Comparison of ENCODE assay signal across 1 fruit fly cellular context in genomic region chr3R:25329079-25329478, dm6.
A peak's percentile ranks its signal among the peaks of the same experiment; 100 is the strongest.
TF ChIP-seq lines count a peak whose summit lies in the region.

CHKov1 (minus strand) TSS chr3R:25329316.

TF ChIP-seq in whole organism, embryonic, 481 proteins besides CTCF, POLR2A, EP300 and RAD21 (continued from another document):
- TF ChIP-seq HmgD (GFP tag; optimal IDR thresholded peaks at IDR 0.05; lab: Kevin White, UChicago) (no peak), nerfin-1 (tag; optimal IDR thresholded peaks at IDR 0.05; lab: Kevin White, UChicago) (no peak), CG16863 (GFP tag; optimal IDR thresholded peaks at IDR 0.05; lab: Kevin White, UChicago) (no peak), CG2678 (tag; optimal IDR thresholded peaks at IDR 0.05; lab: Kevin White, UChicago) (no peak), CG10959 (GFP tag; IDR thresholded peaks at IDR 0.05; lab: Robert Waterston, UW) (no peak), unpg (GFP tag; optimal IDR thresholded peaks at IDR 0.05; lab: Kevin White, UChicago) (no peak), Mes4 (GFP tag; optimal IDR thresholded peaks at IDR 0.05; lab: Kevin White, UChicago) (no peak), ems (GFP tag; optimal IDR thresholded peaks at IDR 0.05; lab: Kevin White, UChicago) (no peak), nom (GFP tag; optimal IDR thresholded peaks at IDR 0.05; lab: Kevin White, UChicago) (no peak), da (GFP tag; optimal IDR thresholded peaks at IDR 0.05; lab: Kevin White, UChicago) (no peak), lab (GFP tag; optimal IDR thresholded peaks at IDR 0.05; lab: Kevin White, UChicago) (no peak), B-H2 (GFP tag; optimal IDR thresholded peaks at IDR 0.05; lab: Kevin White, UChicago) (no peak), sisA (GFP tag; IDR thresholded peaks at IDR 0.05; lab: Robert Waterston, UW) (no peak), trh (GFP tag; optimal IDR thresholded peaks at IDR 0.05; lab: Kevin White, UChicago) (no peak), CG7372 (GFP tag; IDR thresholded peaks at IDR 0.05; lab: Robert Waterston, UW) (no peak), row (GFP tag; IDR thresholded peaks at IDR 0.05; lab: Robert Waterston, UW) (0 out of 3 replicates have a peak, but pooled peaks have one; percentile 1), CG11093 (GFP tag; IDR thresholded peaks at IDR 0.05; lab: Robert Waterston, UW) (no peak), gro (GFP tag; optimal IDR thresholded peaks at IDR 0.05; lab: Kevin White, UChicago) (peak; percentile 0), CG2712 (tag; optimal IDR thresholded peaks at IDR 0.05; lab: Kevin White, UChicago) (no peak), Dp (GFP tag; optimal IDR thresholded peaks at IDR 0.05; lab: Kevin White, UChicago) (no peak), kay (GFP tag; optimal IDR thresholded peaks at IDR 0.05; lab: Kevin White, UChicago) (no peak), Trl (optimal IDR thresholded peaks at IDR 0.05; lab: Kevin White, UChicago) (peak in 1 of 2 experiments; percentile 39), Trl (GFP tag; optimal IDR thresholded peaks at IDR 0.05; lab: Kevin White, UChicago) (no peak), CG13424 (tag; optimal IDR thresholded peaks at IDR 0.05; lab: Kevin White, UChicago) (no peak), jumu (GFP tag; optimal IDR thresholded peaks at IDR 0.05; lab: Kevin White, UChicago) (no peak), CG6654 (GFP tag; optimal IDR thresholded peaks at IDR 0.05; lab: Kevin White, UChicago) (no peak), CG18476 (GFP tag; optimal IDR thresholded peaks at IDR 0.05; lab: Kevin White, UChicago) (no peak), CG17612 (GFP tag; IDR thresholded peaks at IDR 0.05; lab: Robert Waterston, UW) (0 out of 2 replicates have a peak, but pooled peaks have one; percentile 17), CG16813 (GFP tag; IDR thresholded peaks at IDR 0.05; lab: Robert Waterston, UW; ENCODE audit: partially characterized antibody) (no peak), CG31441 (GFP tag; IDR thresholded peaks at IDR 0.05; lab: Robert Waterston, UW) (no peak), CG8944 (GFP tag; optimal IDR thresholded peaks at IDR 0.05; lab: Kevin White, UChicago) (no peak), nmo (GFP tag; optimal IDR thresholded peaks at IDR 0.05; lab: Kevin White, UChicago) (no peak), CG4424 (GFP tag; optimal IDR thresholded peaks at IDR 0.05; lab: Kevin White, UChicago) (no peak), crc (GFP tag; optimal IDR thresholded peaks at IDR 0.05; lab: Kevin White, UChicago) (no peak), klu (GFP tag; IDR thresholded peaks at IDR 0.05; lab: Robert Waterston, UW) (no peak), CG12071 (GFP tag; optimal IDR thresholded peaks at IDR 0.05; lab: Kevin White, UChicago) (no peak), CG13775 (GFP tag; optimal IDR thresholded peaks at IDR 0.05; lab: Kevin White, UChicago) (no peak), Dip2 (GFP tag; IDR thresholded peaks at IDR 0.05; lab: Robert Waterston, UW) (no peak), CG12769 (tag; optimal IDR thresholded peaks at IDR 0.05; lab: Kevin White, UChicago) (no peak), CG14050 (GFP tag; IDR thresholded peaks at IDR 0.05; lab: Robert Waterston, UW) (no peak), Hr51 (GFP tag; optimal IDR thresholded peaks at IDR 0.05; lab: Kevin White, UChicago) (no peak), amos (GFP tag; IDR thresholded peaks at IDR 0.05; lab: Robert Waterston, UW; ENCODE audit: partially characterized antibody) (peak; percentile 38; the same call in 1 of the 2 replicates), Atf3 (GFP tag; optimal IDR thresholded peaks at IDR 0.05; lab: Kevin White, UChicago) (no peak), Spps (tag; optimal IDR thresholded peaks at IDR 0.05; lab: Kevin White, UChicago) (no peak), CG34422 (GFP tag; IDR thresholded peaks at IDR 0.05; lab: Robert Waterston, UW) (0 out of 3 replicates have a peak, but pooled peaks have one; percentile 41), Ets65A (GFP tag; lab: Kevin White, UChicago) (no peak), CG17385 (GFP tag; optimal IDR thresholded peaks at IDR 0.05; lab: Kevin White, UChicago) (no peak), CG13287 (GFP tag; IDR thresholded peaks at IDR 0.05; lab: Robert Waterston, UW; ENCODE audit: partially characterized antibody) (peak; percentile 13; the same call in 1 of the 2 replicates), CG32767 (GFP tag; IDR thresholded peaks at IDR 0.05; lab: Robert Waterston, UW) (no peak), bbx (GFP tag; IDR thresholded peaks at IDR 0.05; lab: Robert Waterston, UW; ENCODE audit: partially characterized antibody) (peak; percentile 39; the same call in 1 of the 2 replicates), Ets97D (GFP tag; optimal IDR thresholded peaks at IDR 0.05; lab: Kevin White, UChicago) (no peak), Poxn (GFP tag; IDR thresholded peaks at IDR 0.05; lab: Robert Waterston, UW) (no peak), CG8388 (GFP tag; optimal IDR thresholded peaks at IDR 0.05; lab: Kevin White, UChicago) (no peak), Rfx (GFP tag; IDR thresholded peaks at IDR 0.05; lab: Robert Waterston, UW) (no peak; the same call in 1 of the 2 replicates), dmrt99B (tag; optimal IDR thresholded peaks at IDR 0.05; lab: Kevin White, UChicago) (no peak), wdn (GFP tag; IDR thresholded peaks at IDR 0.05; lab: Robert Waterston, UW) (no peak), CG2129 (GFP tag; IDR thresholded peaks at IDR 0.05; lab: Robert Waterston, UW; ENCODE audit: partially characterized antibody) (no peak), CG10543 (GFP tag; optimal IDR thresholded peaks at IDR 0.05; lab: Kevin White, UChicago) (peak; percentile 11), Hr78 (GFP tag; optimal IDR thresholded peaks at IDR 0.05; lab: Kevin White, UChicago) (no peak), NK7.1 (GFP tag; optimal IDR thresholded peaks at IDR 0.05; lab: Kevin White, UChicago) (no peak), CG7357 (GFP tag; IDR thresholded peaks at IDR 0.05; lab: Robert Waterston, UW) (no peak), CG7839 (tag; optimal IDR thresholded peaks at IDR 0.05; lab: Kevin White, UChicago) (no peak), sd (tag; optimal IDR thresholded peaks at IDR 0.05; lab: Kevin White, UChicago) (no peak), fd96Cb (tag; optimal IDR thresholded peaks at IDR 0.05; lab: Kevin White, UChicago) (no peak), CG9215 (GFP tag; IDR thresholded peaks at IDR 0.05; lab: Robert Waterston, UW) (no peak), CG10565 (GFP tag; optimal IDR thresholded peaks at IDR 0.05; lab: Kevin White, UChicago) (no peak), CG33213 (GFP tag; optimal IDR thresholded peaks at IDR 0.05; lab: Kevin White, UChicago) (no peak)
